Worm (Caenorhabditis elegans) whole organism, L2 larva: ENCODE results near the gene hcp-1.

Experiments
- ceh-16 ChIP-seq: fragments of 150-350 bp; optimal IDR thresholded peaks from 2 replicates; lab custom pipeline; 2014; ENCODE audit warnings: missing biosample characterization, missing genetic modification characterization
- egl-27 ChIP-seq: sonication (generic microtip); optimal IDR thresholded peaks from 3 replicates; lab custom pipeline; 2017; ENCODE audit warnings: missing biosample characterization, missing genetic modification reagents, missing genetic modification characterization
- elt-1 ChIP-seq: fragments of 150-350 bp; optimal IDR thresholded peaks from 2 replicates; lab custom pipeline; 2014; ENCODE audit warnings: missing biosample characterization, missing genetic modification characterization
- lin-13 ChIP-seq: fragments of 150-350 bp; optimal IDR thresholded peaks from 2 replicates; lab custom pipeline; 2014; ENCODE audit warnings: missing biosample characterization, missing genetic modification reagents, missing genetic modification characterization
- mab-5 ChIP-seq: fragments of 150-350 bp; optimal IDR thresholded peaks from 2 replicates; lab custom pipeline; 2014; ENCODE audit warnings: missing biosample characterization, missing genetic modification characterization
- nhr-237 ChIP-seq: fragments of 150-350 bp; optimal IDR thresholded peaks from 2 replicates; lab custom pipeline; 2014; ENCODE audit warnings: missing biosample characterization, missing genetic modification characterization
- nhr-77 ChIP-seq: fragments of 150-350 bp; optimal IDR thresholded peaks from 2 replicates; lab custom pipeline; 2014; ENCODE audit warnings: missing biosample characterization, missing genetic modification characterization
- snpc-4 ChIP-seq: fragments of 150-350 bp; optimal IDR thresholded peaks from 2 replicates; lab custom pipeline; 2014; ENCODE audit warnings: missing biosample characterization, missing genetic modification characterization
- unc-62 ChIP-seq: fragments of 150-350 bp; optimal IDR thresholded peaks from 2 replicates; lab custom pipeline; 2014; ENCODE audit warnings: missing biosample characterization, missing genetic modification reagents, missing genetic modification characterization
- ztf-11 ChIP-seq: sonication (generic microtip); optimal IDR thresholded peaks from 2 replicates; lab custom pipeline; 2017; ENCODE audit warnings: missing biosample characterization, missing genetic modification characterization

ce11 chrV:6544999-6545398 lies 49.0 kb upstream of the hcp-1 start:
- no peak for TF ChIP-seq nhr-77 (tag; lab: Kevin White, UChicago)
- no peak for TF ChIP-seq ceh-16 (tag; lab: Kevin White, UChicago)
- no peak for TF ChIP-seq egl-27 (tag; lab: Kevin White, UChicago)
- no peak for TF ChIP-seq snpc-4 (tag; lab: Kevin White, UChicago)
- no peak for TF ChIP-seq mab-5 (tag; lab: Kevin White, UChicago)
- no peak for TF ChIP-seq lin-13 (GFP tag; lab: Kevin White, UChicago)
- TF ChIP-seq nhr-237 (tag; lab: Kevin White, UChicago), result no peak
- no peak for TF ChIP-seq unc-62 (GFP tag; lab: Kevin White, UChicago)
- no peak for TF ChIP-seq ztf-11
- TF ChIP-seq elt-1 (tag; lab: Kevin White, UChicago), result no peak
